Fruit fly (Drosophila melanogaster) whole organism, embryonic: Measurements from ENCODE around the gene CG6006.

Experiments used
- Abd-B ChIP-seq: fragments of 200-800 bp; sonication (Bioruptor generic); optimal IDR thresholded peaks from 2 replicates; lab custom pipeline; 2018; ENCODE audit warnings: missing biosample characterization, mild to moderate bottlenecking, missing genetic modification characterization, moderate library complexity
- Atf3 ChIP-seq: fragments of 200-800 bp; sonication (Bioruptor generic); optimal IDR thresholded peaks from 3 replicates; lab custom pipeline; 2016; ENCODE audit warnings: missing biosample characterization, missing genetic modification characterization
- Blimp-1 ChIP-seq: fragments of 200-800 bp; sonication (Bioruptor generic); optimal IDR thresholded peaks from 3 replicates; lab custom pipeline; 2018; ENCODE audit warnings: missing biosample characterization, missing genetic modification characterization, mild to moderate bottlenecking, moderate library complexity, missing genetic modification reagents
- CG10431 ChIP-seq: fragments of 200-800 bp; sonication (Bioruptor generic); optimal IDR thresholded peaks from 3 replicates; lab custom pipeline; 2018; ENCODE audit warnings: missing biosample characterization, mild to moderate bottlenecking, missing genetic modification characterization
- CG12744 ChIP-seq: fragments of 200-800 bp; sonication (Bioruptor generic); optimal IDR thresholded peaks from 2 replicates; lab custom pipeline; 2016; ENCODE audit warnings: missing biosample characterization, missing genetic modification characterization
- CG13287 ChIP-seq: fragments of 200-800 bp; sonication (Bioruptor generic); IDR thresholded peaks from 2 replicates; pipeline ENCODE4 v1.3.6; 2022; ENCODE audit warnings: missing biosample characterization, missing genetic modification characterization; ENCODE audit not compliant: partially characterized antibody
- CG13296 ChIP-seq: fragments of 200-800 bp; sonication (Bioruptor generic); optimal IDR thresholded peaks from 3 replicates; lab custom pipeline; 2018; ENCODE audit warnings: missing biosample characterization, mild to moderate bottlenecking, missing genetic modification characterization
- CG15514 ChIP-seq: fragments of 200-800 bp; sonication (Bioruptor generic); optimal IDR thresholded peaks from 3 replicates; lab custom pipeline; 2017; ENCODE audit warnings: missing biosample characterization, missing genetic modification characterization, mild to moderate bottlenecking, moderate library complexity, missing genetic modification reagents
- CG3065 ChIP-seq: fragments of 200-800 bp; sonication (Bioruptor generic); optimal IDR thresholded peaks from 2 replicates; lab custom pipeline; 2016; ENCODE audit warnings: missing biosample characterization, missing genetic modification characterization
- CG33213 ChIP-seq: fragments of 200-800 bp; sonication (Bioruptor generic); optimal IDR thresholded peaks from 3 replicates; lab custom pipeline; 2016; ENCODE audit warnings: missing biosample characterization, missing genetic modification characterization
- CG34224 ChIP-seq: fragments of 200-800 bp; sonication (Bioruptor generic); IDR thresholded peaks from 3 replicates; pipeline ENCODE4 v1.3.6; 2022; ENCODE audit warnings: missing biosample characterization, missing genetic modification characterization; ENCODE audit not compliant: partially characterized antibody
- CG3847 ChIP-seq: fragments of 200-800 bp; sonication (Bioruptor generic); IDR thresholded peaks from 2 replicates; pipeline ENCODE4 v1.3.6; 2022; ENCODE audit warnings: missing biosample characterization, missing genetic modification characterization
- CG6813 ChIP-seq: fragments of 200-800 bp; sonication (Bioruptor generic); optimal IDR thresholded peaks from 2 replicates; lab custom pipeline; 2017; ENCODE audit warnings: missing biosample characterization, missing genetic modification characterization, mild to moderate bottlenecking, moderate library complexity, missing genetic modification reagents
- CG7372 ChIP-seq: fragments of 200-800 bp; sonication (Bioruptor generic); IDR thresholded peaks from 2 replicates; pipeline ENCODE4 v1.3.6; 2022; ENCODE audit warnings: missing biosample characterization, missing genetic modification characterization
- CG8290 ChIP-seq, 3 experiments: fragments of 200-800 bp; sonication (Bioruptor generic); optimal IDR thresholded peaks; 2 replicates each; lab custom pipeline; 2016 to 2019; ENCODE audit warnings: missing biosample characterization in 3 of 3, missing genetic modification characterization in 3 of 3, mild to moderate bottlenecking in 2 of 3, moderate library complexity in 1 of 3
- CG8478 ChIP-seq: fragments of >200 bp; optimal IDR thresholded peaks from 2 replicates; lab custom pipeline; 2018
- CoRest ChIP-seq: fragments of 200-800 bp; sonication (Bioruptor generic); optimal IDR thresholded peaks from 3 replicates; lab custom pipeline; 2018; ENCODE audit warnings: missing biosample characterization, mild to moderate bottlenecking, missing genetic modification characterization, moderate library complexity
- D ChIP-seq, 2 experiments: fragments of 200-800 bp in 1 of 2; fragments of >200 bp in 1 of 2; sonication (Bioruptor generic) in 1 of 2; optimal IDR thresholded peaks; 2 replicates in 1 of 2; 3 replicates in 1 of 2; lab custom pipeline; 2017; ENCODE audit warnings: mild to moderate bottlenecking in 1 of 2, missing biosample characterization in 1 of 2, missing genetic modification characterization in 1 of 2, missing genetic modification reagents in 1 of 2
- D19A ChIP-seq: fragments of 200-800 bp; optimal IDR thresholded peaks from 3 replicates; lab custom pipeline; 2019; ENCODE audit warnings: missing biosample characterization, mild to moderate bottlenecking, missing genetic modification characterization, moderate library complexity
- Dp ChIP-seq: fragments of 200-800 bp; sonication (Bioruptor generic); optimal IDR thresholded peaks from 2 replicates; lab custom pipeline; 2018; ENCODE audit warnings: missing biosample characterization, mild to moderate bottlenecking, missing genetic modification characterization, moderate library complexity
- E2f2 ChIP-seq: fragments of 200-800 bp; sonication (Bioruptor generic); IDR thresholded peaks from 2 replicates; pipeline ENCODE4 v1.3.6; 2022; ENCODE audit warnings: missing biosample characterization, missing genetic modification characterization
- Ets65A ChIP-seq: fragments of 200-800 bp; sonication (Bioruptor generic); peaks from one replicate; lab custom pipeline; 2016; ENCODE audit warnings: missing biosample characterization, missing genetic modification characterization
- H2.0 ChIP-seq: fragments of 200-800 bp; sonication (Bioruptor generic); IDR thresholded peaks from 2 replicates; pipeline ENCODE4 v1.3.6; 2022; ENCODE audit warnings: missing biosample characterization, missing genetic modification characterization
- HLHmδ ChIP-seq: fragments of 200-800 bp; sonication (Bioruptor generic); optimal IDR thresholded peaks from 2 replicates; lab custom pipeline; 2018; ENCODE audit warnings: missing biosample characterization, mild to moderate bottlenecking, missing genetic modification characterization, moderate library complexity
- HmgZ ChIP-seq: fragments of 200-800 bp; sonication (Bioruptor generic); optimal IDR thresholded peaks from 2 replicates; lab custom pipeline; 2018; ENCODE audit warnings: missing biosample characterization, mild to moderate bottlenecking, missing genetic modification characterization
- Hmr ChIP-seq: fragments of 200-800 bp; sonication (Bioruptor generic); optimal IDR thresholded peaks from 3 replicates; lab custom pipeline; 2017; ENCODE audit warnings: mild to moderate bottlenecking, missing biosample characterization, missing genetic modification reagents, missing genetic modification characterization
- Hr3 ChIP-seq: fragments of 200-800 bp; sonication (Bioruptor generic); optimal IDR thresholded peaks from 3 replicates; lab custom pipeline; 2016; ENCODE audit warnings: missing biosample characterization, missing genetic modification characterization
- Lhr ChIP-seq: fragments of 200-800 bp; sonication (Bioruptor generic); optimal IDR thresholded peaks from 3 replicates; lab custom pipeline; 2017; ENCODE audit warnings: mild to moderate bottlenecking, missing biosample characterization, missing genetic modification reagents, missing genetic modification characterization
- Lpt ChIP-seq: fragments of >200 bp; optimal IDR thresholded peaks from 2 replicates; lab custom pipeline; 2018; ENCODE audit warnings: missing biosample characterization, missing genetic modification characterization
- Med ChIP-seq: fragments of 200-800 bp; sonication (Bioruptor generic); peaks from one replicate; lab custom pipeline; 2016; ENCODE audit warnings: missing biosample characterization, missing genetic modification characterization, mild to moderate bottlenecking, inconsistent platforms, moderate library complexity
- Myb ChIP-seq: fragments of 200-800 bp; sonication (Bioruptor generic); optimal IDR thresholded peaks from 2 replicates; lab custom pipeline; 2016; ENCODE audit warnings: missing biosample characterization, missing genetic modification characterization
- bigmax ChIP-seq: fragments of 200-800 bp; sonication (Bioruptor generic); optimal IDR thresholded peaks from 2 replicates; lab custom pipeline; 2018; ENCODE audit warnings: missing biosample characterization, mild to moderate bottlenecking, missing genetic modification characterization
- bsh ChIP-seq, 2 experiments: fragments of 200-800 bp; sonication (Bioruptor generic); optimal IDR thresholded peaks; 2 replicates each; lab custom pipeline; 2017 to 2018; ENCODE audit warnings: mild to moderate bottlenecking in 2 of 2, missing biosample characterization in 2 of 2, missing genetic modification characterization in 2 of 2, moderate library complexity in 1 of 2
- chinmo ChIP-seq: fragments of 200-800 bp; sonication (Bioruptor generic); IDR thresholded peaks from 4 replicates; pipeline ENCODE4 v1.3.6; 2022; ENCODE audit warnings: missing biosample characterization, missing genetic modification characterization; ENCODE audit not compliant: partially characterized antibody
- crp ChIP-seq, 2 experiments: fragments of 200-800 bp; sonication (Bioruptor generic); optimal IDR thresholded peaks; 2 replicates in 1 of 2; 3 replicates in 1 of 2; lab custom pipeline; 2017; ENCODE audit warnings: missing biosample characterization in 2 of 2, missing genetic modification characterization in 2 of 2, mild to moderate bottlenecking in 1 of 2, moderate library complexity in 1 of 2
- en ChIP-seq: fragments of 200-800 bp; sonication (Bioruptor generic); optimal IDR thresholded peaks from 2 replicates; lab custom pipeline; 2016; ENCODE audit warnings: missing biosample characterization, missing genetic modification characterization
- gfzf ChIP-seq: fragments of 200-800 bp; sonication (Bioruptor generic); optimal IDR thresholded peaks from 2 replicates; lab custom pipeline; 2016; ENCODE audit warnings: missing biosample characterization, mild to moderate bottlenecking, missing genetic modification characterization, moderate library complexity
- jigr1 ChIP-seq: fragments of 200-800 bp; sonication (Bioruptor generic); IDR thresholded peaks from 3 replicates; pipeline ENCODE4 v1.3.6; 2022; ENCODE audit warnings: missing biosample characterization, missing genetic modification characterization
- lmd ChIP-seq: fragments of 200-800 bp; sonication (Bioruptor generic); IDR thresholded peaks from 2 replicates; pipeline ENCODE4 v1.3.6; 2022; ENCODE audit warnings: missing biosample characterization, missing genetic modification characterization
- maf-S ChIP-seq: fragments of 200-800 bp; sonication (Bioruptor generic); optimal IDR thresholded peaks from 2 replicates; lab custom pipeline; 2016; ENCODE audit warnings: missing biosample characterization, missing genetic modification characterization
- pita ChIP-seq: fragments of 200-800 bp; sonication (Bioruptor generic); optimal IDR thresholded peaks from 2 replicates; lab custom pipeline; 2017; ENCODE audit warnings: missing biosample characterization, mild to moderate bottlenecking, missing genetic modification characterization
- pzg ChIP-seq: fragments of 200-800 bp; sonication (Bioruptor generic); optimal IDR thresholded peaks from 3 replicates; lab custom pipeline; 2018; ENCODE audit warnings: missing biosample characterization, mild to moderate bottlenecking, missing genetic modification characterization, moderate library complexity
- slbo ChIP-seq: fragments of 200-800 bp; sonication (Bioruptor generic); IDR thresholded peaks from 2 replicates; pipeline ENCODE4 v1.3.6; 2022; ENCODE audit warnings: missing biosample characterization, missing genetic modification characterization
- sna ChIP-seq: fragments of 200-800 bp; sonication (Bioruptor generic); IDR thresholded peaks from 2 replicates; pipeline ENCODE4 v1.3.6; 2022; ENCODE audit warnings: missing biosample characterization, missing genetic modification characterization; ENCODE audit not compliant: partially characterized antibody
- so ChIP-seq: fragments of 200-800 bp; sonication (Bioruptor generic); IDR thresholded peaks from 3 replicates; pipeline ENCODE4 v1.3.6; 2022; ENCODE audit warnings: missing biosample characterization, missing genetic modification characterization
- stwl ChIP-seq: fragments of 200-800 bp; sonication (Bioruptor generic); optimal IDR thresholded peaks from 3 replicates; lab custom pipeline; 2018; ENCODE audit warnings: missing biosample characterization, mild to moderate bottlenecking, missing genetic modification characterization, moderate library complexity
- vnd ChIP-seq: fragments of 200-800 bp; sonication (Bioruptor generic); IDR thresholded peaks from 3 replicates; pipeline ENCODE4 v1.3.6; 2022; ENCODE audit warnings: missing biosample characterization, missing genetic modification characterization; ENCODE audit not compliant: partially characterized antibody

The CG6006 gene

DNA sequence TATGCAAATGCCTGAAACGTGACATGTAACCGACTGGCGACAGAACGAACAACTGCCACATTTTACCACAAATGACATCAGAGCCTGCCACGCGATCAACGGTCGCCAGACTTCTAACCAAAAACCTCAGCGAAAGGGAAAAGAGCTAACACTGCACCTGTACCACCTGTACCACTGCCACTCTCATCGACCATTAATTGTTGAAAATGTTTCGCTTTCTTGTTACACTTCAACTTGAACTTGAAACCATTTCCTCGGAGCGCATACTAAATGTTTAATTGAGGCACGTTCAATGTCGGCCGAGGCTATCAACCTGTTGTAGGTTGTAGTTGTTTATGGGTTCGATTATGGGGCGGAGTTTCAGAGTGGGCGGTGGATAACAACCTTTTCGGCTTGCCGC, 21.7 kb downstream of the CG6006 start:
- TF ChIP-seq CG10431 (GFP tag; lab: Kevin White, UChicago) (no peak), CG3065 (GFP tag; lab: Kevin White, UChicago) (no peak), Lpt (GFP tag; lab: Kevin White, UChicago) (no peak), lmd (GFP tag; lab: Robert Waterston, UW) (no peak), HLHmδ (GFP tag; lab: Kevin White, UChicago) (no peak), CG8478 (lab: Kevin White, UChicago) (peak; percentile 66), Blimp-1 (GFP tag; lab: Kevin White, UChicago) (peak; percentile 64), Atf3 (GFP tag; lab: Kevin White, UChicago) (no peak), Med (GFP tag; lab: Kevin White, UChicago) (no peak), bsh (GFP tag; optimal IDR thresholded peaks at IDR 0.05; lab: Kevin White, UChicago) (no peak), Hr3 (GFP tag; lab: Kevin White, UChicago) (no peak), CG6813 (GFP tag; lab: Kevin White, UChicago) (no peak), D19A (tag; lab: Kevin White, UChicago) (no peak), en (GFP tag; lab: Kevin White, UChicago) (no peak), CoRest (tag; lab: Kevin White, UChicago) (no peak), D (optimal IDR thresholded peaks at IDR 0.05; lab: Kevin White, UChicago) (no peak), D (GFP tag; optimal IDR thresholded peaks at IDR 0.05; lab: Kevin White, UChicago) (no peak)

DNA sequence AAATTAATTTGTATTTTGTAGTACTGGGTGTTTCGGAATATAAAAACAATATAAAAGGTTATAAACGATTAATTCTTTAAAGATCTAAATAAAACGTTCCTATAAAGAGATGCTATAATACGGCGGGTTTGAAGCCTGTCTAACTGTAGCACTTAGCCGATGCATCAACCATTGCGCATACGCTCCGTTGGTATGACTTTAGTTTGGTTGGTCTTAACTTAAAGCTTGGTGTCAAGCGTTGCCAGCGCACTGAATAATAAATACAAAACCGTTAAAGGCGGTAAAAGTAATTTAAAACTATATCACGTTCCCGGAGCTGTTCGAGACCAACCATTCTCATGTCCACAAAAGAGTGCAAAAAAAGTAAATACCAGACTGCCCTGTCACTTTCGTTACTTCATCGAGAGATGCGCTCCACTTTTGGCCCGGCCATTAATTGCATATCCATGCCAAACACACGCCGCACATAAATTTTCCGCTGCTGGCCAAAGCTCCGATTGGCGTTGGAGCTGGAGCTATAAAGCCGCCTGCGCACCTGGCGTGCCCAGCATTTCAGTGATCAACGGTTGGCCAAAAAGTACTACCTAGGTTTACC, 25.8 kb downstream of the CG6006 start, which contains the start of gene CG8927:
TSS of gene CG8927 (plus strand) at position 545 of the 595 bp plus-strand sequence.
- TF ChIP-seq CG13296 (GFP tag; lab: Kevin White, UChicago) (no peak), Ets65A (peak; percentile 70), CG12744 (GFP tag; lab: Kevin White, UChicago) (no peak), so (GFP tag; lab: Robert Waterston, UW) (no peak), CG3847 (GFP tag; lab: Robert Waterston, UW) (0 out of 2 replicates have a peak, but pooled peaks have one; percentile 16), gfzf (GFP tag; lab: Kevin White, UChicago) (peak; percentile 32), stwl (tag; lab: Kevin White, UChicago) (peak; percentile 13), H2.0 (GFP tag; lab: Robert Waterston, UW) (no peak), jigr1 (GFP tag; lab: Robert Waterston, UW) (no peak), slbo (no peak), E2f2 (GFP tag; lab: Robert Waterston, UW) (peak; percentile 82), bigmax (GFP tag; lab: Kevin White, UChicago) (peak; percentile 42), CG33213 (GFP tag; lab: Kevin White, UChicago) (peak; percentile 12), Lhr (GFP tag; lab: Kevin White, UChicago) (peak; percentile 30), vnd (GFP tag; lab: Robert Waterston, UW) (0 out of 3 replicates have a peak, but pooled peaks have one; percentile 28), CG34224 (GFP tag; lab: Robert Waterston, UW) (no peak), pzg (GFP tag; lab: Kevin White, UChicago) (peak; percentile 44), Med (GFP tag; lab: Kevin White, UChicago) (peak; percentile 50), CG7372 (GFP tag; lab: Robert Waterston, UW) (peak; percentile 92), CG13287 (GFP tag; lab: Robert Waterston, UW) (peak; percentile 45; the same call in 1 of the 2 replicates), Abd-B (peak; percentile 18), crp (GFP tag; optimal IDR thresholded peaks at IDR 0.05; lab: Kevin White, UChicago) (peak in 1 of 2 experiments; percentile 2), CG8290 (GFP tag; optimal IDR thresholded peaks at IDR 0.05; lab: Kevin White, UChicago) (peak; percentile 62), CG8290 (tag; optimal IDR thresholded peaks at IDR 0.05; lab: Kevin White, UChicago) (peak; percentile 30 to 86), sna (no peak), CG15514 (GFP tag; lab: Kevin White, UChicago) (peak; percentile 17), Hmr (GFP tag; lab: Kevin White, UChicago) (peak; percentile 16), HmgZ (peak; percentile 18), chinmo (GFP tag; lab: Robert Waterston, UW) (0 out of 4 replicates have a peak, but pooled peaks have one; percentile 27), Dp (GFP tag; lab: Kevin White, UChicago) (peak; percentile 67), maf-S (GFP tag; lab: Kevin White, UChicago) (no peak), pita (GFP tag; lab: Kevin White, UChicago) (peak; percentile 57), Myb (peak; percentile 93)
